Worm (Caenorhabditis elegans): ENCODE measurements around the gene F35D2.2.

The F35D2.2 gene

DNA sequence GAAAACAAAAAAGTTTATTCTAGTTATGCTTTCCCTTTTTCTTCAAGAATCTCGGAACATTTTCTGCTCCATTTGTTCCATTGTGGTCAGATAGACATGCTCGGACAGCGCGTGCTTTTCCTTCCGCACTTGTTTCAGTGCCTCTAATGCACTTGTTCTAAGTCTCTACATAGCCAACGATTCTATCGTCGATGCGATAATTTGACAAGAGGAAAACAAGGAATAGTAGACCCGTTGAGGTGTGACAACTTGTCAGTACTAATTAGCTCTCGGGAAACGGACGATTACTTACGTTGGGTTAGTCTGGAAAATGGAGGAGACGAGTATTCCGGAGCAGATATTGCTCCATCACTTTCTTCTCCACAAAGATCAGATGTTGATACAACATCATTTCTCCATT lies 14.1 kb downstream of the F35D2.2 start:
- no peak for TF ChIP-seq unc-39 (tag; optimal IDR thresholded peaks at IDR 0.05)
- peak; percentile 26 for TF ChIP-seq ces-1 (GFP tag; optimal IDR thresholded peaks at IDR 0.05)

DNA sequence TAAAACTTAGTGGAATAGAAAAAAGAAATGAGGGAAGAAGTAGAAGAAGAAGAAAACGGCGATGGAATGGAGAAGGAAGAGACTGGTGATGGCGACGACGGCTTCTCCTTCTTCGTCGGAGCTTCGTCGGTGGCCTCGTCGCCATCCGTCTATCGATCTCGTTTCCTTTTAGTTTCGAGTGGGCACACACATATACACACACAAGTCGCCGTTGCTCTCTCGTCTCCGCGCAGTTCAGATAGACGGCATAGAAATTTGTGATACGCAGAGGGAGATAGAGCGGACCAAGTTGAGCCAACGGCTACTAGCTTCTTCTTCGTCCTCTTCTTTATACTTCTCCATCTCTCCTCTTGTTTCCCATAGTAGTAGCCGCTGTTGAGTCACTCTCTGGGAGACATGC lies 19.0 kb downstream of the F35D2.2 start:
- no peak for TF ChIP-seq unc-62 (GFP tag; optimal IDR thresholded peaks at IDR 0.05)
- TF ChIP-seq nhr-76 (tag; optimal IDR thresholded peaks at IDR 0.05) = no peak
- TF ChIP-seq lin-32 (GFP tag; optimal IDR thresholded peaks at IDR 0.05) = no peak
- peak; percentile 21 for TF ChIP-seq drap-1 (GFP tag; optimal IDR thresholded peaks at IDR 0.05)
- peak; percentile 21 for TF ChIP-seq mep-1 (tag; optimal IDR thresholded peaks at IDR 0.05)
- TF ChIP-seq tbx-8 (GFP tag; optimal IDR thresholded peaks at IDR 0.05) = no peak
- TF ChIP-seq ces-1 (GFP tag; optimal IDR thresholded peaks at IDR 0.05) = peak; percentile 18
- no peak for TF ChIP-seq snpc-4 (tag; optimal IDR thresholded peaks at IDR 0.05)
- TF ChIP-seq elt-3 (tag; optimal IDR thresholded peaks at IDR 0.05) = no peak
- TF ChIP-seq M03D4.4 (tag; optimal IDR thresholded peaks at IDR 0.05) = no peak
- peak; percentile 61 for TF ChIP-seq mls-2 (tag; optimal IDR thresholded peaks at IDR 0.05)
- no peak for TF ChIP-seq nhr-12 (tag; optimal IDR thresholded peaks at IDR 0.05)
- TF ChIP-seq sem-2 (GFP tag; optimal IDR thresholded peaks at IDR 0.05) = no peak
- TF ChIP-seq ceh-83 (GFP tag; optimal IDR thresholded peaks at IDR 0.05) = no peak
- TF ChIP-seq pha-4 (tag; optimal IDR thresholded peaks at IDR 0.05) = no peak
- no peak for TF ChIP-seq nhr-28 (tag; optimal IDR thresholded peaks at IDR 0.05)
- TF ChIP-seq ztf-11 (tag; optimal IDR thresholded peaks at IDR 0.05) = no peak
- peak; percentile 30 for TF ChIP-seq sptf-1 (tag; optimal IDR thresholded peaks at IDR 0.05)
- TF ChIP-seq lin-13 (tag; optimal IDR thresholded peaks at IDR 0.05) = no peak
- no peak for TF ChIP-seq unc-39 (tag; optimal IDR thresholded peaks at IDR 0.05)
- TF ChIP-seq mab-5 (tag; optimal IDR thresholded peaks at IDR 0.05) = no peak
- no peak for TF ChIP-seq nhr-237 (tag; optimal IDR thresholded peaks at IDR 0.05)

DNA sequence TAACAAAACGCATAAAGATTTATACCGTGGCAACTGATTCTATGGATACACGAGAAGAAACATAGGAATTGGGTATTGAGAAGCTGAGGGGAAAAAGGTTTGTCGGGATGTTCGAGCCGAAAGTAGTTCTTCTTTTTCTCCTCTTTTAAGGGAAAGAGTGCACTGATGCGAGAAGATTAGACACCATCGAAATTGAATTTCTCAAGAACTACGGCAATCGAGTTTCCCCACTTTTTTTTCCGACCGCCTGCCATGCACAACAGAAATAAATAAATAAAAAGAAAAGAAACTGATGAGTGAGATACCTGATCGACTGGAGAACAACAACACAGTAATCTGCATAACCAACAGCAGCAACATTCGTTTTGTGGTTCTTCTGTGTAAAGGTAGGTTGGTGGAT lies 20.0 kb downstream of the F35D2.2 start:
- TF ChIP-seq mls-2 (tag; optimal IDR thresholded peaks at IDR 0.05) (no peak), ces-1 (GFP tag; optimal IDR thresholded peaks at IDR 0.05) (peak; percentile 84)

DNA sequence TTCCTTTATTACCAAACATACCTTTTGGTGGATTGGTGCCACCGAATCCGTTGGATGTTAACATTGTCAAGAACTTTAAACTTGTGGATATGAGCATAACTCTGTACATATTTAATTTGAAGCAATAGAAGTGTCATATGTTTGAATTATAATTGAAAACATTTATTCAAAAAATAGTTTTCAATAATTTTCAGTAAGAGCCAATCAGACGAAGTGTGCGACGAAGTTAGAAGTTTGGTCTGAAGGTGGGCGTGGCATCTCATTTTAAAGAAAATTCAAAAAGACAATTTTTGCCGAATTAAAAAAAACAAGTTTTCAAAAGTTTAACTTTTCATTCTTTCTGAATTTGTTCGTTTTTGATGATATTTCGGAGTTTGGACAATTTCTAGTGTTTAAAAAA lies 20.6 kb downstream of the F35D2.2 start, which contains the start of gene syd-1:
Gene syd-1, minus strand, starts transcription at position 101 of the 400 bp plus-strand sequence.
- TF ChIP-seq ham-2 (GFP tag; optimal IDR thresholded peaks at IDR 0.05) (no peak), cnd-1 (tag; optimal IDR thresholded peaks at IDR 0.05) (no peak), lin-32 (GFP tag; optimal IDR thresholded peaks at IDR 0.05) (no peak), unc-120 (tag; optimal IDR thresholded peaks at IDR 0.05; ENCODE audit: poor library complexity, severe bottlenecking) (no peak), mep-1 (tag; optimal IDR thresholded peaks at IDR 0.05) (no peak), tbx-8 (GFP tag; optimal IDR thresholded peaks at IDR 0.05) (no peak), nhr-237 (tag; optimal IDR thresholded peaks at IDR 0.05) (no peak), ceh-83 (GFP tag; optimal IDR thresholded peaks at IDR 0.05) (no peak), lsy-2 (tag; optimal IDR thresholded peaks at IDR 0.05) (no peak), ceh-43 (GFP tag; optimal IDR thresholded peaks at IDR 0.05) (no peak), snpc-4 (tag; optimal IDR thresholded peaks at IDR 0.05) (no peak), nhr-12 (tag; optimal IDR thresholded peaks at IDR 0.05) (no peak), blmp-1 (tag; optimal IDR thresholded peaks at IDR 0.05) (no peak), ceh-39 (tag; optimal IDR thresholded peaks at IDR 0.05) (no peak), ces-1 (GFP tag; optimal IDR thresholded peaks at IDR 0.05) (no peak), bed-3 (GFP tag; optimal IDR thresholded peaks at IDR 0.05) (no peak)

DNA sequence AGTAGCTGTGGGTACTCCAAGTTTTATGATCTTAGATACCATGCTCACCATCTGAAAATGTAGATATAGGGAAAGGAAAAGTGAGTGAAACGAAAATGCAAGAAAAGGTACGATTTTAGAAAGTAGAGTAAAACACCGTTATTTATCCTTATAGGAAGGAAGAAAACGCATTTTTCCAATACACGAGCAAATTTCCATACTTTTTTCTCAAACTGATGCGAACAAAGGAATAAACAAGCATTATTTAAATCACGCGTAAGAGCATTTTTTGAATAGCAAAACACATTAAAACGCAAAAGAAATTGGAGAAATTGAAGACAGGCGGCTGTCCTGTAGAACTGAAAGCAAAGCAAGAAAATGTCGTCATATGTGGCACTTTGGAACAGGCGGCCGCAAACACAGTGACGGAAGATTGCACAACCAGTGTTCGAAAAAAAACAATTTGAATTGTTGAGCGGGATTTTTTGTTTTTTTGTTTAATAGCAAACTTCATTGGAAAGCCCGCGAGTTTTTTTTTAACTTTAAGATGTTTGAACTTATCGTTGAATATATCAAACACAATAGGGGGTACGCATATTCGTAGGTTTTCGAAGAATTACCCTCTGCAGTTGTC lies 24.6 kb downstream of the F35D2.2 start, which contains the start of gene pgam-5:
Gene pgam-5, minus strand, starts transcription at position 51 of the 613 bp plus-strand sequence.
- TF ChIP-seq sptf-1 (tag; optimal IDR thresholded peaks at IDR 0.05) = no peak
- TF ChIP-seq ham-2 (GFP tag; optimal IDR thresholded peaks at IDR 0.05) = no peak
- TF ChIP-seq nhr-237 (tag; optimal IDR thresholded peaks at IDR 0.05) = no peak
- no peak for TF ChIP-seq snpc-4 (tag; optimal IDR thresholded peaks at IDR 0.05)
- no peak for TF ChIP-seq bed-3 (GFP tag; optimal IDR thresholded peaks at IDR 0.05)
- TF ChIP-seq ceh-39 (tag; optimal IDR thresholded peaks at IDR 0.05) = no peak
- TF ChIP-seq ztf-11 (tag; optimal IDR thresholded peaks at IDR 0.05) = no peak
- TF ChIP-seq unc-62 (GFP tag; optimal IDR thresholded peaks at IDR 0.05) = no peak
- TF ChIP-seq ces-1 (GFP tag; optimal IDR thresholded peaks at IDR 0.05) = no peak
- no peak for TF ChIP-seq mab-5 (tag; optimal IDR thresholded peaks at IDR 0.05)
- no peak for TF ChIP-seq elt-1 (tag; optimal IDR thresholded peaks at IDR 0.05; ENCODE audit: borderline replicate concordance, insufficient read depth)
- no peak for TF ChIP-seq ceh-83 (GFP tag; optimal IDR thresholded peaks at IDR 0.05)
- TF ChIP-seq M03D4.4 (tag; optimal IDR thresholded peaks at IDR 0.05) = no peak
- no peak for TF ChIP-seq unc-120 (tag; optimal IDR thresholded peaks at IDR 0.05; ENCODE audit: poor library complexity, severe bottlenecking)
- TF ChIP-seq lin-32 (GFP tag; optimal IDR thresholded peaks at IDR 0.05) = no peak

Measured in whole organism, mixed stage, embryonic.